Fruit fly (Drosophila melanogaster) whole organism, embryonic: ENCODE measurements around the gene CG44355.
A peak's percentile ranks its signal among the peaks of the same experiment; 100 is the strongest.

Experiments used
- Blimp-1 ChIP-seq: fragments of 200-800 bp; sonication (Bioruptor generic); optimal IDR thresholded peaks from 3 replicates; lab custom pipeline; 2018; ENCODE audit warnings: missing biosample characterization, missing genetic modification characterization, mild to moderate bottlenecking, moderate library complexity, missing genetic modification reagents
- CG11723 ChIP-seq: fragments of 200-800 bp; sonication (Bioruptor generic); optimal IDR thresholded peaks from 2 replicates; lab custom pipeline; 2017; ENCODE audit warnings: missing biosample characterization, mild to moderate bottlenecking, missing genetic modification characterization
- CG4854 ChIP-seq: fragments of 200-800 bp; sonication (Bioruptor generic); optimal IDR thresholded peaks from 2 replicates; lab custom pipeline; 2016; ENCODE audit warnings: missing biosample characterization, missing genetic modification characterization, inconsistent platforms
- CG6854 ChIP-seq: fragments of 200-800 bp; sonication (Bioruptor generic); optimal IDR thresholded peaks from 3 replicates; lab custom pipeline; 2017; ENCODE audit warnings: missing biosample characterization, mild to moderate bottlenecking, missing genetic modification characterization
- CG8478 ChIP-seq: fragments of >200 bp; optimal IDR thresholded peaks from 2 replicates; lab custom pipeline; 2018
- D19A ChIP-seq: fragments of 200-800 bp; optimal IDR thresholded peaks from 3 replicates; lab custom pipeline; 2019; ENCODE audit warnings: missing biosample characterization, mild to moderate bottlenecking, missing genetic modification characterization, moderate library complexity
- Dfd ChIP-seq, 2 experiments: fragments of >200 bp; optimal IDR thresholded peaks; 2 replicates each; lab custom pipeline; 2017; ENCODE audit warnings: missing biosample characterization in 2 of 2, missing genetic modification characterization in 2 of 2
- H15 ChIP-seq: fragments of 200-800 bp; sonication (Bioruptor generic); IDR thresholded peaks from 3 replicates; pipeline ENCODE4 v1.3.6; 2022; ENCODE audit warnings: missing biosample characterization, missing genetic modification characterization
- Pdp1 ChIP-seq, 2 experiments: fragments of 200-800 bp; sonication (Bioruptor generic); optimal IDR thresholded peaks; 3 replicates each; lab custom pipeline; 2016; ENCODE audit warnings: missing biosample characterization in 2 of 2, missing genetic modification characterization in 2 of 2, mild to moderate bottlenecking in 1 of 2, moderate library complexity in 1 of 2
- az2 ChIP-seq: fragments of 200-800 bp; sonication (Bioruptor generic); optimal IDR thresholded peaks from 3 replicates; lab custom pipeline; 2016; ENCODE audit warnings: missing biosample characterization, missing genetic modification characterization
- dan ChIP-seq: fragments of 200-800 bp; sonication (Bioruptor generic); IDR thresholded peaks from 2 replicates; pipeline ENCODE4 v1.3.6; 2022; ENCODE audit warnings: missing biosample characterization, missing genetic modification characterization
- disco-r ChIP-seq: fragments of 200-800 bp; sonication (Bioruptor generic); optimal IDR thresholded peaks from 2 replicates; lab custom pipeline; 2016; ENCODE audit warnings: missing biosample characterization, missing genetic modification characterization
- so ChIP-seq: fragments of 200-800 bp; sonication (Bioruptor generic); IDR thresholded peaks from 3 replicates; pipeline ENCODE4 v1.3.6; 2022; ENCODE audit warnings: missing biosample characterization, missing genetic modification characterization

- TF ChIP-seq CG8478 (lab: Kevin White, UChicago) (no peak), so (GFP tag; lab: Robert Waterston, UW) (no peak), Dfd (GFP tag; optimal IDR thresholded peaks at IDR 0.05; lab: Kevin White, UChicago) (no peak), D19A (no peak), CG6854 (GFP tag; lab: Kevin White, UChicago) (no peak), Pdp1 (GFP tag; optimal IDR thresholded peaks at IDR 0.05; lab: Kevin White, UChicago) (peak in 1 of 2 experiments; percentile 42), disco-r (no peak), az2 (no peak), Blimp-1 (GFP tag; lab: Kevin White, UChicago) (no peak), dan (GFP tag; lab: Robert Waterston, UW) (no peak), CG4854 (GFP tag; lab: Kevin White, UChicago) (no peak), H15 (no peak), CG11723 (GFP tag; lab: Kevin White, UChicago) (no peak)
Observed at dm6 chr3L:12276495-12276894, 34.1 kb upstream of the CG44355 start.
